Fruit fly (Drosophila melanogaster) whole organism, embryonic: Measurements from ENCODE around the gene Porin2.

Source experiments
- Bteb2 ChIP-seq: fragments of 200-800 bp; sonication (Bioruptor generic); optimal IDR thresholded peaks from 2 replicates; lab custom pipeline; 2016; ENCODE audit warnings: missing biosample characterization, missing genetic modification characterization
- CG10366 ChIP-seq: fragments of 200-800 bp; sonication (Bioruptor generic); IDR thresholded peaks from 2 replicates; pipeline ENCODE4 v1.3.6; 2022; ENCODE audit warnings: missing biosample characterization, missing genetic modification characterization
- CG10959 ChIP-seq: fragments of 200-800 bp; sonication (Bioruptor generic); IDR thresholded peaks from 2 replicates; pipeline ENCODE4 v1.3.6; 2022; ENCODE audit warnings: missing biosample characterization, missing genetic modification characterization
- CG11695 ChIP-seq: fragments of 200-800 bp; sonication (Bioruptor generic); IDR thresholded peaks from 3 replicates; pipeline ENCODE4 v1.3.6; 2022; ENCODE audit warnings: missing biosample characterization, missing genetic modification characterization
- CG11723 ChIP-seq: fragments of 200-800 bp; sonication (Bioruptor generic); optimal IDR thresholded peaks from 2 replicates; lab custom pipeline; 2017; ENCODE audit warnings: missing biosample characterization, mild to moderate bottlenecking, missing genetic modification characterization
- CG12071 ChIP-seq: fragments of 200-800 bp; sonication (Bioruptor generic); optimal IDR thresholded peaks from 3 replicates; lab custom pipeline; 2018; ENCODE audit warnings: missing biosample characterization, mild to moderate bottlenecking, missing genetic modification characterization
- CG13296 ChIP-seq: fragments of 200-800 bp; sonication (Bioruptor generic); optimal IDR thresholded peaks from 3 replicates; lab custom pipeline; 2018; ENCODE audit warnings: missing biosample characterization, mild to moderate bottlenecking, missing genetic modification characterization
- CG14710 ChIP-seq: fragments of 200-800 bp; sonication (Bioruptor generic); optimal IDR thresholded peaks from 3 replicates; lab custom pipeline; 2019; ENCODE audit warnings: missing biosample characterization, mild to moderate bottlenecking, missing genetic modification characterization, moderate library complexity
- CG1602 ChIP-seq: fragments of 200-800 bp; sonication (Bioruptor generic); optimal IDR thresholded peaks from 3 replicates; lab custom pipeline; 2016; ENCODE audit warnings: missing biosample characterization, missing genetic modification characterization
- CG30020 ChIP-seq: fragments of 200-800 bp; optimal IDR thresholded peaks from 2 replicates; lab custom pipeline; 2019; ENCODE audit warnings: missing biosample characterization, mild to moderate bottlenecking, missing genetic modification characterization, moderate library complexity
- CG3065 ChIP-seq: fragments of 200-800 bp; sonication (Bioruptor generic); optimal IDR thresholded peaks from 2 replicates; lab custom pipeline; 2016; ENCODE audit warnings: missing biosample characterization, missing genetic modification characterization
- CG31388 ChIP-seq: fragments of 200-800 bp; sonication (Bioruptor generic); optimal IDR thresholded peaks from 2 replicates; lab custom pipeline; 2016; ENCODE audit warnings: missing biosample characterization, missing genetic modification characterization
- CG33213 ChIP-seq: fragments of 200-800 bp; sonication (Bioruptor generic); optimal IDR thresholded peaks from 3 replicates; lab custom pipeline; 2016; ENCODE audit warnings: missing biosample characterization, missing genetic modification characterization
- CG3847 ChIP-seq: fragments of 200-800 bp; sonication (Bioruptor generic); IDR thresholded peaks from 2 replicates; pipeline ENCODE4 v1.3.6; 2022; ENCODE audit warnings: missing biosample characterization, missing genetic modification characterization
- CG4617 ChIP-seq: fragments of 200-800 bp; sonication (Bioruptor generic); optimal IDR thresholded peaks from 3 replicates; lab custom pipeline; 2016; ENCODE audit warnings: missing biosample characterization, missing genetic modification characterization, borderline replicate concordance
- CG7271 ChIP-seq: fragments of 200-800 bp; sonication (Bioruptor generic); optimal IDR thresholded peaks from 2 replicates; lab custom pipeline; 2018; ENCODE audit warnings: missing biosample characterization, mild to moderate bottlenecking, missing genetic modification characterization, moderate library complexity
- CG8281 ChIP-seq: fragments of 200-800 bp; sonication (Bioruptor generic); optimal IDR thresholded peaks from 2 replicates; lab custom pipeline; 2018; ENCODE audit warnings: missing biosample characterization, mild to moderate bottlenecking, missing genetic modification characterization, moderate library complexity
- CG8290 ChIP-seq, 3 experiments: fragments of 200-800 bp; sonication (Bioruptor generic); optimal IDR thresholded peaks; 2 replicates each; lab custom pipeline; 2016 to 2019; ENCODE audit warnings: missing biosample characterization in 3 of 3, missing genetic modification characterization in 3 of 3, mild to moderate bottlenecking in 2 of 3, moderate library complexity in 1 of 3
- CHES-1-like ChIP-seq: fragments of 200-800 bp; sonication (Bioruptor generic); optimal IDR thresholded peaks from 2 replicates; lab custom pipeline; 2016; ENCODE audit warnings: missing biosample characterization, missing genetic modification characterization
- CTCF ChIP-seq: fragments of 200-800 bp; sonication (Bioruptor generic); optimal IDR thresholded peaks from 2 replicates; lab custom pipeline; 2017; ENCODE audit warnings: missing biosample characterization, mild to moderate bottlenecking, missing genetic modification characterization, moderate library complexity
- Dll ChIP-seq: fragments of 200-800 bp; sonication (Bioruptor generic); IDR thresholded peaks from 4 replicates; pipeline ENCODE4 v1.3.6; 2022; ENCODE audit warnings: missing biosample characterization, missing genetic modification characterization; ENCODE audit not compliant: partially characterized antibody
- Dref ChIP-seq: fragments of 200-800 bp; sonication (Bioruptor generic); IDR thresholded peaks from 2 replicates; pipeline ENCODE4 v1.3.6; 2022; ENCODE audit warnings: missing biosample characterization, missing genetic modification characterization
- Eip74EF ChIP-seq, 2 experiments: fragments of 200-800 bp in 1 of 2; fragments of >200 bp in 1 of 2; sonication (Bioruptor generic) in 1 of 2; optimal IDR thresholded peaks; 2 replicates each; lab custom pipeline; 2017 to 2019; ENCODE audit warnings: missing biosample characterization in 2 of 2, missing genetic modification characterization in 2 of 2, mild to moderate bottlenecking in 1 of 2, moderate library complexity in 1 of 2
- Fer3 ChIP-seq: fragments of 200-800 bp; sonication (Bioruptor generic); optimal IDR thresholded peaks from 2 replicates; lab custom pipeline; 2018; ENCODE audit warnings: missing biosample characterization, mild to moderate bottlenecking, missing genetic modification characterization, moderate library complexity
- MTF-1 ChIP-seq: fragments of 200-800 bp; sonication (Bioruptor generic); optimal IDR thresholded peaks from 2 replicates; lab custom pipeline; 2018; ENCODE audit warnings: missing biosample characterization, mild to moderate bottlenecking, missing genetic modification characterization, borderline replicate concordance
- Nf-YB ChIP-seq: fragments of 200-800 bp; sonication (Bioruptor generic); optimal IDR thresholded peaks from 3 replicates; lab custom pipeline; 2019; ENCODE audit warnings: missing biosample characterization, mild to moderate bottlenecking, missing genetic modification characterization, moderate library complexity
- Sox100B ChIP-seq: fragments of 200-800 bp; sonication (Bioruptor generic); optimal IDR thresholded peaks from 3 replicates; lab custom pipeline; 2018; ENCODE audit warnings: missing biosample characterization, mild to moderate bottlenecking, missing genetic modification characterization
- ac ChIP-seq: fragments of 200-800 bp; sonication (Bioruptor generic); optimal IDR thresholded peaks from 3 replicates; lab custom pipeline; 2017; ENCODE audit warnings: missing biosample characterization, mild to moderate bottlenecking, missing genetic modification characterization
- al ChIP-seq: fragments of 200-800 bp; sonication (Bioruptor generic); IDR thresholded peaks from 2 replicates; pipeline ENCODE4 v1.3.6; 2022; ENCODE audit warnings: missing biosample characterization, missing genetic modification characterization
- bowl ChIP-seq: fragments of 200-800 bp; sonication (Bioruptor generic); IDR thresholded peaks from 2 replicates; pipeline ENCODE4 v1.3.6; 2022; ENCODE audit warnings: missing biosample characterization, missing genetic modification characterization
- cato ChIP-seq: fragments of 200-800 bp; sonication (Bioruptor generic); optimal IDR thresholded peaks from 2 replicates; lab custom pipeline; 2016; ENCODE audit warnings: missing biosample characterization, missing genetic modification characterization, borderline replicate concordance
- caup ChIP-seq: fragments of 200-800 bp; sonication (Bioruptor generic); optimal IDR thresholded peaks from 3 replicates; lab custom pipeline; 2017; ENCODE audit warnings: missing biosample characterization, mild to moderate bottlenecking, missing genetic modification characterization, moderate library complexity; ENCODE audit not compliant: severe bottlenecking
- croc ChIP-seq: fragments of 200-800 bp; sonication (Bioruptor generic); conservative IDR thresholded peaks from 3 replicates; pipeline ENCODE4 v1.3.6; 2022; ENCODE audit warnings: missing biosample characterization, missing genetic modification characterization
- dmrt99B ChIP-seq: fragments of 200-800 bp; sonication (Bioruptor generic); optimal IDR thresholded peaks from 2 replicates; lab custom pipeline; 2018; ENCODE audit warnings: missing biosample characterization, mild to moderate bottlenecking, missing genetic modification characterization, moderate library complexity
- ewg ChIP-seq: fragments of 200-800 bp; sonication (Bioruptor generic); optimal IDR thresholded peaks from 3 replicates; lab custom pipeline; 2017; ENCODE audit warnings: mild to moderate bottlenecking, missing biosample characterization, missing genetic modification reagents, missing genetic modification characterization
- gem ChIP-seq: fragments of 200-800 bp; sonication (Bioruptor generic); optimal IDR thresholded peaks from 2 replicates; lab custom pipeline; 2019; ENCODE audit warnings: missing biosample characterization, mild to moderate bottlenecking, missing genetic modification characterization, moderate library complexity
- gro ChIP-seq: fragments of 200-800 bp; sonication (Bioruptor generic); optimal IDR thresholded peaks from 2 replicates; lab custom pipeline; 2016; ENCODE audit warnings: missing biosample characterization, missing genetic modification characterization
- lilli ChIP-seq: fragments of 200-800 bp; sonication (Bioruptor generic); optimal IDR thresholded peaks from 3 replicates; lab custom pipeline; 2016; ENCODE audit warnings: missing biosample characterization, missing genetic modification characterization
- pros ChIP-seq: fragments of 200-800 bp; sonication (Bioruptor generic); optimal IDR thresholded peaks from 3 replicates; lab custom pipeline; 2019; ENCODE audit warnings: missing biosample characterization, mild to moderate bottlenecking, missing genetic modification characterization, moderate library complexity
- salm ChIP-seq: fragments of 200-800 bp; sonication (Bioruptor generic); optimal IDR thresholded peaks from 2 replicates; lab custom pipeline; 2018; ENCODE audit warnings: missing biosample characterization, mild to moderate bottlenecking, missing genetic modification characterization
- sd ChIP-seq: fragments of 200-800 bp; sonication (Bioruptor generic); optimal IDR thresholded peaks from 3 replicates; lab custom pipeline; 2018; ENCODE audit warnings: missing biosample characterization, mild to moderate bottlenecking, missing genetic modification characterization, moderate library complexity
- shn ChIP-seq: fragments of 200-800 bp; sonication (Bioruptor generic); optimal IDR thresholded peaks from 3 replicates; lab custom pipeline; 2016; ENCODE audit warnings: missing biosample characterization, missing genetic modification characterization
- slp2 ChIP-seq: fragments of 200-800 bp; sonication (Bioruptor generic); optimal IDR thresholded peaks from 2 replicates; lab custom pipeline; 2016; ENCODE audit warnings: missing biosample characterization, missing genetic modification characterization
- stwl ChIP-seq: fragments of 200-800 bp; sonication (Bioruptor generic); optimal IDR thresholded peaks from 3 replicates; lab custom pipeline; 2018; ENCODE audit warnings: missing biosample characterization, mild to moderate bottlenecking, missing genetic modification characterization, moderate library complexity
- tap ChIP-seq: fragments of 200-800 bp; optimal IDR thresholded peaks from 3 replicates; lab custom pipeline; 2019; ENCODE audit warnings: missing biosample characterization, mild to moderate bottlenecking, missing genetic modification characterization, moderate library complexity
- tna ChIP-seq: fragments of 200-800 bp; sonication (Bioruptor generic); IDR thresholded peaks from 2 replicates; pipeline ENCODE4 v1.3.6; 2022; ENCODE audit warnings: missing biosample characterization, missing genetic modification characterization; ENCODE audit not compliant: partially characterized antibody
- tx ChIP-seq: fragments of 200-800 bp; sonication (Bioruptor generic); optimal IDR thresholded peaks from 2 replicates; lab custom pipeline; 2016; ENCODE audit warnings: missing biosample characterization, missing genetic modification characterization
- wdn ChIP-seq: fragments of 200-800 bp; sonication (Bioruptor generic); IDR thresholded peaks from 2 replicates; pipeline ENCODE4 v1.3.6; 2022; ENCODE audit warnings: missing biosample characterization, missing genetic modification characterization

Gene Porin2

DNA sequence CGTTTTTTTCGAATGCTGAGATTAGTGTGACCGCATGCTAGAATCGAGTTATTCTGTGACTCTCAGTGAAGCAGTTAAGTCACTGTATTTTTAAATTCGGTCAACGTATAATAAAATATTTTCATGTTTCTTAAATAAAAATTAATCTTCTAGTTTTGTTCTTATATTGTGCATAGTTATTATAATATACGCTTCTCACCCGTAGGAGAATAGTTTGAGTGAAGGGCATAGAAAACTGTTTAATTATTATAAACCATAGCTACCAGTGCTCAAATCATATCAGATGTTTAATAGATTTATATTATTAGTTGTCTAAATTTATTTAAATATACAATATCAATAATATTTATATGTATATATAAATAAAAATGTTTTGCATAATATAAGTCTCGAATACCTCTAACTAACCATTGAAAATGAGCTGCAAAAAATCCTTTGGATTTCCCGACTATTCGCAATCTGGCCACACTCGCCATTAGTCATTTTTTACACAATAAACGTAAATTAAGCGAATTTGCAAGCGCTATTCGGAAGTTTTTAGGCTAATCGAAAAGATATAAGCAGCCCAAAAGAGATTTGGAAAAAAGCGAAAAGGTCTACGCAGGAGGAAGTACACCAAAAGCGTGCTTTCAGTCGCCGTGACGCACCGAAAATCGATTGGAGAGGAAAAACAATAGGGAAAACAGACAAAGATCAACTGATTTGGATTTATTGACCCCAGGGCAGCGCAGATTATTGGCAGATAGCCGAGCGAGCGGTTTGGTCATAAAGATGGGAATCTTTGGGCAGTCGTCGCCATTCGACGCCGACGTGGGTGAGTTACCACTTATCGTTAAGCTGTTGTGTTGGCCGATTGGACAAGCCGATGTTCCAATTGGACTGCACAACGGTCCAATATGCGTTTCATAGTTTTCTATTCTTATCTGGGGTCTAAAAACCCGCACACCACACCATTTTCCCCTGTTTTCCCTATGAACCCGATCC, 11.5 kb upstream of the Porin2 start, which contains the start of the genes aurB and Stam (continued):
- no peak for TF ChIP-seq CTCF (GFP tag; lab: Kevin White, UChicago)
- TF ChIP-seq sd (tag; lab: Kevin White, UChicago) = peak; percentile 31
- TF ChIP-seq CG10366 (GFP tag; lab: Robert Waterston, UW) = peak; percentile 24
- peak; percentile 56 for TF ChIP-seq Fer3 (tag; lab: Kevin White, UChicago)
- no peak for TF ChIP-seq shn (GFP tag; lab: Kevin White, UChicago)
- TF ChIP-seq salm (tag; lab: Kevin White, UChicago) = peak; percentile 37
- no peak for TF ChIP-seq CG11723
- TF ChIP-seq CG12071 = no peak
- no peak for TF ChIP-seq CHES-1-like (GFP tag; lab: Kevin White, UChicago)
- TF ChIP-seq MTF-1 (GFP tag; lab: Kevin White, UChicago) = no peak
- peak; percentile 8; the same call in 1 of the 3 replicates for TF ChIP-seq CG11695
- TF ChIP-seq CG13296 (GFP tag; lab: Kevin White, UChicago) = peak; percentile 64
- TF ChIP-seq CG31388 (GFP tag; lab: Kevin White, UChicago) = no peak
- no peak for TF ChIP-seq CG10959 (GFP tag; lab: Robert Waterston, UW)
- TF ChIP-seq CG33213 (GFP tag; lab: Kevin White, UChicago) = no peak
- TF ChIP-seq gro = no peak
- peak; percentile 46 for TF ChIP-seq CG1602
- peak; percentile 82 for TF ChIP-seq gem (tag; lab: Kevin White, UChicago)
- TF ChIP-seq tap (tag; lab: Kevin White, UChicago) = peak; percentile 29
- peak; percentile 57 for TF ChIP-seq CG30020
- TF ChIP-seq cato (GFP tag; lab: Kevin White, UChicago) = peak; percentile 54
- peak; percentile 16 for TF ChIP-seq stwl (tag; lab: Kevin White, UChicago)
- TF ChIP-seq tx (GFP tag; lab: Kevin White, UChicago) = no peak
- no peak for TF ChIP-seq ac (GFP tag; lab: Kevin White, UChicago)
- TF ChIP-seq slp2 (GFP tag; lab: Kevin White, UChicago) = no peak
- no peak for TF ChIP-seq CG8290 (GFP tag; optimal IDR thresholded peaks at IDR 0.05; lab: Kevin White, UChicago)
- TF ChIP-seq CG8290 (tag; optimal IDR thresholded peaks at IDR 0.05; lab: Kevin White, UChicago) = no peak
- TF ChIP-seq al (GFP tag; lab: Robert Waterston, UW) = peak; percentile 15; the same call in 1 of the 2 replicates
- no peak for TF ChIP-seq Eip74EF (GFP tag; optimal IDR thresholded peaks at IDR 0.05; lab: Kevin White, UChicago)
- TF ChIP-seq Bteb2 = no peak
- TF ChIP-seq CG14710 (tag; lab: Kevin White, UChicago) = peak; percentile 73
- TF ChIP-seq CG8281 = peak; percentile 29
- peak; percentile 56 for TF ChIP-seq CG4617
- TF ChIP-seq croc (GFP tag; lab: Robert Waterston, UW) = no peak
- TF ChIP-seq ewg (GFP tag; lab: Kevin White, UChicago) = peak; percentile 40
- peak; percentile 65 for TF ChIP-seq Sox100B (GFP tag; lab: Kevin White, UChicago)
- TF ChIP-seq CG7271 = no peak
- TF ChIP-seq tna (GFP tag; lab: Robert Waterston, UW) = no peak
- TF ChIP-seq Nf-YB = peak; percentile 28
- TF ChIP-seq wdn (GFP tag; lab: Robert Waterston, UW) = no peak
- peak; percentile 13 for TF ChIP-seq caup
- no peak for TF ChIP-seq CG3847 (GFP tag; lab: Robert Waterston, UW)
- peak; percentile 61 for TF ChIP-seq dmrt99B (tag; lab: Kevin White, UChicago)
- TF ChIP-seq Dref (GFP tag; lab: Robert Waterston, UW) = no peak
- TF ChIP-seq pros = no peak
- TF ChIP-seq Dll (GFP tag; lab: Robert Waterston, UW) = no peak
- no peak for TF ChIP-seq bowl (GFP tag; lab: Robert Waterston, UW)
- TF ChIP-seq lilli = no peak
- TF ChIP-seq CG3065 (GFP tag; lab: Kevin White, UChicago) = peak; percentile 9
